Worm (Caenorhabditis elegans) whole organism, late embryonic: ENCODE data around the gene F54A3.6.

Experiments used
- T23F11.4 ChIP-seq: fragments of 200-800 bp; sonication (Bioruptor generic); optimal IDR thresholded peaks from 2 replicates; lab custom pipeline; 2018; ENCODE audit warnings: mild to moderate bottlenecking, missing genetic modification characterization, missing compliant biosample characterization
- ama-1 ChIP-seq: fragments of 150-350 bp; optimal IDR thresholded peaks from 2 replicates; lab custom pipeline; 2014
- ceh-22 ChIP-seq: sonication (generic microtip); optimal IDR thresholded peaks from 2 replicates; lab custom pipeline; 2017; ENCODE audit warnings: missing biosample characterization, missing genetic modification characterization
- ceh-24 ChIP-seq: sonication (generic microtip); optimal IDR thresholded peaks from 2 replicates; lab custom pipeline; 2016; ENCODE audit warnings: mild to moderate bottlenecking, missing genetic modification characterization, missing compliant biosample characterization
- ceh-34 ChIP-seq: sonication (generic microtip); optimal IDR thresholded peaks from 2 replicates; lab custom pipeline; 2016; ENCODE audit warnings: mild to moderate bottlenecking, missing genetic modification characterization, missing compliant biosample characterization
- elt-2 ChIP-seq: sonication (generic microtip); optimal IDR thresholded peaks from 2 replicates; lab custom pipeline; 2016; ENCODE audit warnings: missing genetic modification reagents, missing genetic modification characterization, missing compliant biosample characterization
- eyg-1 ChIP-seq: sonication (generic microtip); optimal IDR thresholded peaks from 2 replicates; lab custom pipeline; 2016; ENCODE audit warnings: missing genotype, missing genetic modification characterization, missing compliant biosample characterization
- fkh-10 ChIP-seq: fragments of 150-350 bp; optimal IDR thresholded peaks from 2 replicates; lab custom pipeline; 2014; ENCODE audit warnings: missing biosample characterization, missing genetic modification reagents, missing genetic modification characterization
- gmeb-2 ChIP-seq: sonication (generic microtip); optimal IDR thresholded peaks from 2 replicates; lab custom pipeline; 2016; ENCODE audit warnings: missing genetic modification characterization, inconsistent platforms, missing compliant biosample characterization
- hlh-13 ChIP-seq: fragments of 200-800 bp; sonication (Bioruptor generic); optimal IDR thresholded peaks from 2 replicates; lab custom pipeline; 2018; ENCODE audit warnings: mild to moderate bottlenecking, missing genetic modification characterization, missing compliant biosample characterization
- odd-2 ChIP-seq: sonication (generic microtip); optimal IDR thresholded peaks from 2 replicates; lab custom pipeline; 2017; ENCODE audit warnings: antibody characterized with exemption, mild to moderate bottlenecking, missing genetic modification characterization, missing compliant biosample characterization
- pag-3 ChIP-seq: sonication (generic microtip); optimal IDR thresholded peaks from 2 replicates; lab custom pipeline; 2016; ENCODE audit warnings: missing compliant biosample characterization, missing genetic modification characterization, borderline replicate concordance
- unc-86 ChIP-seq: sonication (generic microtip); optimal IDR thresholded peaks from 2 replicates; lab custom pipeline; 2016; ENCODE audit warnings: missing genetic modification characterization, missing compliant biosample characterization

Gene F54A3.6

DNA sequence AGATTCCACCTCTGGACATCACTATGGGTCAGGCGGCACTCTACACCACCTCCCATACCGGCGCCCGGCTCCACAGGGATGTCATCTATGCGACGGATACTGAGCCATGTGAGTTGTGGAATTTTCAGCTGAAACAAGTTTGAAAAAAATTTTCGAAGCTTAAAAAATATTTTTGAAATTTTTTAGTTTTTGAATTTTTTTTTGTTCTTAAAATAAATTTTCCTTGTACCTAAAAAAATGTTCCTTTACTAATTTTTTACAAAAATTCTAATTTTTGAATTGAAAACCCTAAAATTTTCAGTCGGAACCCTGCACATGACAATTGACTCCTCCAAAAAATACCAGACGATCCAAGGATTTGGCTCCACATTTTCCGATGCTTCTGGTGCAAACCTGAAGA lies 54.5 kb downstream of the F54A3.6 start:
- TF ChIP-seq ceh-34 (tag; lab: Kevin White, UChicago), result no peak
- no peak for TF ChIP-seq unc-86 (tag; lab: Kevin White, UChicago)
- TF ChIP-seq eyg-1 (tag; lab: Kevin White, UChicago), result no peak
- TF ChIP-seq ama-1 (lab: Kevin White, UChicago), result no peak
- TF ChIP-seq gmeb-2 (tag; lab: Kevin White, UChicago), result no peak
- TF ChIP-seq T23F11.4, result no peak
- TF ChIP-seq fkh-10 (GFP tag; lab: Kevin White, UChicago), result no peak
- no peak for TF ChIP-seq pag-3 (tag; lab: Kevin White, UChicago)
- TF ChIP-seq hlh-13 (GFP tag; lab: Kevin White, UChicago), result no peak
- no peak for TF ChIP-seq odd-2
- no peak for TF ChIP-seq ceh-24

- TF ChIP-seq elt-2 (tag; lab: Kevin White, UChicago) (peak; percentile 23), ceh-22 (no peak)
Measured at ce11 chrII:2176688-2177087, 55.6 kb downstream of the F54A3.6 start, which contains the start of gene gba-1. Gene gba-1 (plus strand): TSS chrII:2176741.
